Worm (Caenorhabditis elegans): ENCODE results near the gene ran-2.

ran-2 gene

DNA sequence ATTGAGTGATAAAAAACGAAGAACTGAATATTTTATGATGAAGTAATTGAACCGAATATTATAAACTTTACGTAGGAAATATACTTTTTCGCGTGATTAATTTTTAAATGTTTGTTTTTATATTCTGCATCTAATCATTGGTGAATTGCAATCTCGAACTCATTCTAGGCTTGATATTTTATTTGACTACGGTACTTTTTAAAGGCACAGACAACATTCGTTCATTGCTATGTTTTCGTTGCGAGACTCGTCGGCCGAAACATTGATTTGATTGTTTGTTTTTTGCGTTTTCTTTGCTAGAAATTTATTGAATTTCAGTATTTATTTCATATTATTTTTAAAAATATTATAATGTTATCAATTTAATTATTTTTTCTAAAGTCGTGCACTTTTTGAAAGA, 44.4 kb downstream of the ran-2 start, which contains the start of gene C06G4.4 (continued):
- TF ChIP-seq tbp1 (GFP tag; optimal IDR thresholded peaks at IDR 0.05) (no peak), dox-1 (GFP tag; IDR thresholded peaks at IDR 0.05) (no peak), hrde-1 (tag; optimal IDR thresholded peaks at IDR 0.05; ENCODE audit: borderline replicate concordance) (no peak), nhr-27 (tag; optimal IDR thresholded peaks at IDR 0.05) (no peak), snpc-1.3 (tag; optimal IDR thresholded peaks at IDR 0.05; ENCODE audit: insufficient read depth) (no peak), C17E4.6 (GFP tag; IDR thresholded peaks at IDR 0.05) (no peak), dpl-1 (GFP tag; optimal IDR thresholded peaks at IDR 0.05) (peak; percentile 2), let-526 (GFP tag; IDR thresholded peaks at IDR 0.05) (no peak), somi-1 (GFP tag; optimal IDR thresholded peaks at IDR 0.05) (no peak), lsy-27 (tag; optimal IDR thresholded peaks at IDR 0.05; ENCODE audit: borderline replicate concordance, insufficient read depth) (no peak), F57C9.4 (tag; optimal IDR thresholded peaks at IDR 0.05) (no peak), lin-35 (GFP tag; optimal IDR thresholded peaks at IDR 0.05) (peak in 1 of 3 experiments; percentile 10), T07F8.4 (tag; optimal IDR thresholded peaks at IDR 0.05) (no peak), sptf-2 (GFP tag; optimal IDR thresholded peaks at IDR 0.05) (no peak), rpc-1 (optimal IDR thresholded peaks at IDR 0.05) (no peak), rpc-1 (tag; optimal IDR thresholded peaks at IDR 0.05) (no peak), chd-7 (tag; optimal IDR thresholded peaks at IDR 0.05) (no peak), ceh-27 (GFP tag; optimal IDR thresholded peaks at IDR 0.05) (no peak), attf-3 (GFP tag; conservative IDR thresholded peaks at IDR 0.05) (no peak), madf-8 (GFP tag; conservative IDR thresholded peaks at IDR 0.05) (peak; percentile 77), F37B4.10 (GFP tag; IDR thresholded peaks at IDR 0.05) (no peak), nhr-120 (GFP tag; IDR thresholded peaks at IDR 0.05) (no peak), madf-6 (GFP tag; IDR thresholded peaks at IDR 0.05) (peak; percentile 81), attf-6 (GFP tag; IDR thresholded peaks at IDR 0.05) (no peak), bed-1 (GFP tag; IDR thresholded peaks at IDR 0.05) (no peak), lsl-1 (GFP tag; optimal IDR thresholded peaks at IDR 0.05) (peak; percentile 70), lin-40 (tag; optimal IDR thresholded peaks at IDR 0.05) (no peak), unc-62 (GFP tag; optimal IDR thresholded peaks at IDR 0.05) (no peak), cebp-1 (GFP tag; IDR thresholded peaks at IDR 0.05) (no peak), cebp-1 (tag; optimal IDR thresholded peaks at IDR 0.05) (no peak), xnd-1 (tag; optimal IDR thresholded peaks at IDR 0.05) (peak; percentile 29), aptf-2 (GFP tag; conservative IDR thresholded peaks at IDR 0.05) (no peak), F23B12.7 (tag; optimal IDR thresholded peaks at IDR 0.05; ENCODE audit: insufficient read depth) (no peak), lin-26 (GFP tag; IDR thresholded peaks at IDR 0.05) (no peak), rec-8 (tag; optimal IDR thresholded peaks at IDR 0.05) (no peak), nfya-1 (tag; optimal IDR thresholded peaks at IDR 0.05; ENCODE audit: borderline replicate concordance, insufficient read depth) (no peak), zim-3 (tag; optimal IDR thresholded peaks at IDR 0.05) (no peak), tlf-1 (GFP tag; optimal IDR thresholded peaks at IDR 0.05) (no peak)

ce11 chrIII:7978289-7978688, 45.0 kb downstream of the ran-2 start:
- peak; percentile 47; the same call in 1 of the 2 replicates for TF ChIP-seq ekl-4 (GFP tag; IDR thresholded peaks at IDR 0.05)
- no peak for TF ChIP-seq nfya-2 (GFP tag; IDR thresholded peaks at IDR 0.05)
- no peak for TF ChIP-seq egrh-3 (GFP tag; IDR thresholded peaks at IDR 0.05)
- TF ChIP-seq B0336.3 (GFP tag; IDR thresholded peaks at IDR 0.05): no peak
- TF ChIP-seq lin-54 (GFP tag; optimal IDR thresholded peaks at IDR 0.05): peak; percentile 26
- TF ChIP-seq B0035.1 (tag; optimal IDR thresholded peaks at IDR 0.05): no peak
- TF ChIP-seq madf-8 (GFP tag; conservative IDR thresholded peaks at IDR 0.05): no peak
- no peak for TF ChIP-seq K11D2.4 (GFP tag; IDR thresholded peaks at IDR 0.05)
- no peak for TF ChIP-seq F37B4.10 (GFP tag; IDR thresholded peaks at IDR 0.05)
- TF ChIP-seq ztf-22 (GFP tag; optimal IDR thresholded peaks at IDR 0.05): no peak
- TF ChIP-seq nhr-80 (tag; optimal IDR thresholded peaks at IDR 0.05): peak; percentile 10
- peak; percentile 64 for TF ChIP-seq B0261.1 (tag; optimal IDR thresholded peaks at IDR 0.05)
- no peak for TF ChIP-seq cebp-1 (GFP tag; IDR thresholded peaks at IDR 0.05)
- TF ChIP-seq cebp-1 (tag; optimal IDR thresholded peaks at IDR 0.05): peak; percentile 9
- TF ChIP-seq rcor-1 (GFP tag; IDR thresholded peaks at IDR 0.05): 0 out of 2 replicates have a peak, but pooled peaks have one; percentile 20
- no peak for TF ChIP-seq nfya-1 (tag; optimal IDR thresholded peaks at IDR 0.05; ENCODE audit: borderline replicate concordance, insufficient read depth)
